Worm (Caenorhabditis elegans): ENCODE data around the gene ppm-1.G.

The ppm-1.G gene

DNA sequence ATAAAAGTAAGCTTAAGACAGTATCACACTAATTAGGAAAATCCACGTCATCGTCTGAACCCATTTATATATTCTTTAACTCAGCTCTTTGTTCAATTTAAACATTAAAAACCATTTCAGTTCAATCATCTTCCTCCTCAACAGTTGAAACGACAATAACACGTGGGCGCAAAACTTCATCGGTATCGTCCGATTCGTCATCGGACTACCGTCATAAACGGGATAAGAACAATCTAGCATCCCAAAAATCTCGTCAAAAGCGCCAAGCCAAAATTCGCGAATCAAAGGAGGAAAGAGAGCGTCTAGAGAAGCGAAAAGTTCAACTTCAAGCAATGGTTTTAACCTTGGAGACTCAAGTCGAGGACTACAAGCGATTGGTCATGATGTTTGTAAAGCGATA lies 51.7 kb downstream of the ppm-1.G start:
- TF ChIP-seq mef-2 (tag; optimal IDR thresholded peaks at IDR 0.05) = no peak
- TF ChIP-seq zag-1 (tag; optimal IDR thresholded peaks at IDR 0.05) = no peak
- TF ChIP-seq nhr-76 (tag; optimal IDR thresholded peaks at IDR 0.05) = no peak
- TF ChIP-seq tbx-2 (tag; optimal IDR thresholded peaks at IDR 0.05) = no peak
- no peak for TF ChIP-seq mdl-1 (tag; optimal IDR thresholded peaks at IDR 0.05)
- no peak for TF ChIP-seq vab-15 (tag; optimal IDR thresholded peaks at IDR 0.05)
- TF ChIP-seq C16A3.4 (tag; optimal IDR thresholded peaks at IDR 0.05) = no peak
- TF ChIP-seq ama-1 (optimal IDR thresholded peaks at IDR 0.05) = peak; percentile 22
- TF ChIP-seq dsc-1 (tag; optimal IDR thresholded peaks at IDR 0.05) = peak; percentile 10
- no peak for TF ChIP-seq nhr-77 (tag; optimal IDR thresholded peaks at IDR 0.05)
- no peak for TF ChIP-seq fkh-4 (tag; optimal IDR thresholded peaks at IDR 0.05; ENCODE audit: borderline replicate concordance)
- TF ChIP-seq elt-2 (tag; optimal IDR thresholded peaks at IDR 0.05) = no peak
- TF ChIP-seq snu-23 (GFP tag; optimal IDR thresholded peaks at IDR 0.05) = no peak
- no peak for TF ChIP-seq ceh-82 (tag; optimal IDR thresholded peaks at IDR 0.05)
- TF ChIP-seq blmp-1 (tag; optimal IDR thresholded peaks at IDR 0.05) = no peak
- TF ChIP-seq sptf-1 (tag; optimal IDR thresholded peaks at IDR 0.05) = no peak
- TF ChIP-seq nhr-20 (tag; optimal IDR thresholded peaks at IDR 0.05) = no peak

Data from whole organism, L1 larva.